Fruit fly (Drosophila melanogaster) whole organism, prepupa: ENCODE measurements around the gene Fbp2.

Experiments
- Blimp-1 ChIP-seq: fragments of 200-800 bp; sonication (Bioruptor generic); optimal IDR thresholded peaks from 3 replicates; lab custom pipeline; 2017; ENCODE audit warnings: missing biosample characterization, missing genetic modification characterization, mild to moderate bottlenecking, moderate library complexity, missing genetic modification reagents
- CG11762 ChIP-seq: fragments of 200-800 bp; sonication (Bioruptor generic); optimal IDR thresholded peaks from 3 replicates; lab custom pipeline; 2016; ENCODE audit warnings: missing biosample characterization, missing genetic modification characterization; ENCODE audit not compliant: insufficient read depth
- CG11902 ChIP-seq: fragments of 200-800 bp; sonication (Bioruptor generic); optimal IDR thresholded peaks from 3 replicates; lab custom pipeline; 2016; ENCODE audit warnings: missing biosample characterization, missing genetic modification characterization
- CG15336 ChIP-seq: fragments of 200-800 bp; sonication (Bioruptor generic); IDR thresholded peaks from 2 replicates; pipeline ENCODE4 v1.3.6; 2022; ENCODE audit warnings: missing biosample characterization, missing genetic modification characterization
- CG1621 ChIP-seq: fragments of 200-800 bp; sonication (Bioruptor generic); optimal IDR thresholded peaks from 3 replicates; lab custom pipeline; 2018; ENCODE audit warnings: missing biosample characterization, mild to moderate bottlenecking, missing genetic modification characterization
- CG16779 ChIP-seq: fragments of 200-800 bp; sonication (Bioruptor generic); optimal IDR thresholded peaks from 3 replicates; lab custom pipeline; 2017; ENCODE audit warnings: missing biosample characterization, mild to moderate bottlenecking, missing genetic modification characterization
- CG3032 ChIP-seq: fragments of 200-800 bp; optimal IDR thresholded peaks from 2 replicates; lab custom pipeline; 2019; ENCODE audit warnings: missing biosample characterization, mild to moderate bottlenecking, missing genetic modification characterization, moderate library complexity
- CG31627 ChIP-seq: fragments of 200-800 bp; sonication (Bioruptor generic); optimal IDR thresholded peaks from 3 replicates; lab custom pipeline; 2016; ENCODE audit warnings: missing biosample characterization, missing genetic modification characterization
- CG34406 ChIP-seq: fragments of 200-800 bp; sonication (Bioruptor generic); optimal IDR thresholded peaks from 3 replicates; lab custom pipeline; 2016; ENCODE audit warnings: missing biosample characterization, missing genetic modification characterization
- CG6163 ChIP-seq: fragments of 200-800 bp; sonication (Bioruptor generic); IDR thresholded peaks from 3 replicates; pipeline ENCODE4 v1.3.6; 2022; ENCODE audit warnings: missing biosample characterization, missing genetic modification characterization
- CG6276 ChIP-seq: fragments of 200-800 bp; sonication (Bioruptor generic); optimal IDR thresholded peaks from 2 replicates; lab custom pipeline; 2017; ENCODE audit warnings: missing biosample characterization, mild to moderate bottlenecking, missing genetic modification characterization
- CG6792 ChIP-seq: fragments of 200-800 bp; sonication (Bioruptor generic); optimal IDR thresholded peaks from 3 replicates; lab custom pipeline; 2016; ENCODE audit warnings: missing biosample characterization, missing genetic modification characterization
- CG6808 ChIP-seq: fragments of 200-800 bp; sonication (Bioruptor generic); optimal IDR thresholded peaks from 3 replicates; lab custom pipeline; 2017; ENCODE audit warnings: missing biosample characterization, missing genetic modification characterization, mild to moderate bottlenecking, moderate library complexity, missing genetic modification reagents
- CG6854 ChIP-seq: fragments of 200-800 bp; sonication (Bioruptor generic); optimal IDR thresholded peaks from 2 replicates; lab custom pipeline; 2017; ENCODE audit warnings: missing biosample characterization, mild to moderate bottlenecking, missing genetic modification characterization
- CG7368 ChIP-seq: fragments of 200-800 bp; sonication (Bioruptor generic); optimal IDR thresholded peaks from 3 replicates; lab custom pipeline; 2016; ENCODE audit warnings: missing biosample characterization, missing genetic modification characterization
- CG8119 ChIP-seq: fragments of 200-800 bp; sonication (Bioruptor generic); IDR thresholded peaks from 3 replicates; pipeline ENCODE4 v1.3.6; 2022; ENCODE audit warnings: missing biosample characterization, missing genetic modification characterization
- CG8319 ChIP-seq: fragments of 200-800 bp; sonication (Bioruptor generic); optimal IDR thresholded peaks from 3 replicates; lab custom pipeline; 2016; ENCODE audit warnings: missing biosample characterization, missing genetic modification characterization
- CG8632 ChIP-seq: fragments of 200-800 bp; sonication (Bioruptor generic); optimal IDR thresholded peaks from 3 replicates; lab custom pipeline; 2016; ENCODE audit warnings: missing biosample characterization, missing genetic modification characterization
- CG9139 ChIP-seq: fragments of 200-800 bp; sonication (Bioruptor generic); optimal IDR thresholded peaks from 3 replicates; lab custom pipeline; 2017; ENCODE audit warnings: missing biosample characterization, mild to moderate bottlenecking, missing genetic modification characterization
- Eip75B ChIP-seq: fragments of 200-800 bp; sonication (Bioruptor generic); optimal IDR thresholded peaks from 3 replicates; lab custom pipeline; 2016; ENCODE audit warnings: missing biosample characterization, missing genetic modification characterization
- Eip78C ChIP-seq: fragments of 200-800 bp; sonication (Bioruptor generic); peaks from one replicate; lab custom pipeline; 2016; ENCODE audit warnings: missing biosample characterization, missing genetic modification characterization
- Ets21C ChIP-seq: fragments of 200-800 bp; sonication (Bioruptor generic); optimal IDR thresholded peaks from 3 replicates; lab custom pipeline; 2016; ENCODE audit warnings: missing biosample characterization, missing genetic modification characterization
- Ets96B ChIP-seq: fragments of 200-800 bp; optimal IDR thresholded peaks from 2 replicates; lab custom pipeline; 2019; ENCODE audit warnings: missing biosample characterization, mild to moderate bottlenecking, missing genetic modification characterization, moderate library complexity
- Gug ChIP-seq: fragments of 200-800 bp; sonication (Bioruptor generic); IDR thresholded peaks from 2 replicates; pipeline ENCODE4 v1.3.6; 2022; ENCODE audit warnings: missing biosample characterization, missing genetic modification characterization
- Hr38 ChIP-seq: sonication (Bioruptor generic); optimal IDR thresholded peaks from 2 replicates; lab custom pipeline; 2016; ENCODE audit warnings: missing biosample characterization, missing genetic modification characterization
- Hr4 ChIP-seq: fragments of 200-800 bp; sonication (Bioruptor generic); optimal IDR thresholded peaks from 3 replicates; lab custom pipeline; 2016; ENCODE audit warnings: missing biosample characterization, missing genetic modification characterization
- Lpt ChIP-seq: fragments of 200-800 bp; sonication (Bioruptor generic); optimal IDR thresholded peaks from 3 replicates; lab custom pipeline; 2016; ENCODE audit warnings: missing biosample characterization, missing genetic modification characterization
- Met ChIP-seq: fragments of 200-800 bp; sonication (Bioruptor generic); optimal IDR thresholded peaks from 3 replicates; lab custom pipeline; 2016; ENCODE audit warnings: missing biosample characterization, missing genetic modification characterization
- Smox ChIP-seq: fragments of 200-800 bp; sonication (Bioruptor generic); optimal IDR thresholded peaks from 3 replicates; lab custom pipeline; 2016; ENCODE audit warnings: missing biosample characterization, missing genetic modification characterization
- Sox15 ChIP-seq: fragments of 200-800 bp; sonication (Bioruptor generic); optimal IDR thresholded peaks from 3 replicates; lab custom pipeline; 2016; ENCODE audit warnings: missing biosample characterization, missing genetic modification characterization
- achi ChIP-seq: fragments of 200-800 bp; sonication (Bioruptor generic); optimal IDR thresholded peaks from 3 replicates; lab custom pipeline; 2016; ENCODE audit warnings: missing biosample characterization, missing genetic modification characterization
- cyc ChIP-seq: fragments of 200-800 bp; sonication (Bioruptor generic); optimal IDR thresholded peaks from 3 replicates; lab custom pipeline; 2016; ENCODE audit warnings: missing biosample characterization, missing genetic modification characterization
- dsx ChIP-seq: fragments of 200-800 bp; optimal IDR thresholded peaks from 3 replicates; lab custom pipeline; 2019; ENCODE audit warnings: missing biosample characterization, mild to moderate bottlenecking, missing genetic modification characterization, moderate library complexity; ENCODE audit not compliant: poor library complexity, severe bottlenecking
- eg ChIP-seq: fragments of 200-800 bp; sonication (Bioruptor generic); IDR thresholded peaks from 3 replicates; pipeline ENCODE4 v1.3.6; 2022; ENCODE audit warnings: missing biosample characterization, missing genetic modification characterization
- esn ChIP-seq: fragments of 200-800 bp; sonication (Bioruptor generic); optimal IDR thresholded peaks from 2 replicates; lab custom pipeline; 2016; ENCODE audit warnings: missing biosample characterization, mild to moderate bottlenecking, missing genetic modification characterization, moderate library complexity
- fd59A ChIP-seq: fragments of 200-800 bp; sonication (Bioruptor generic); optimal IDR thresholded peaks from 2 replicates; lab custom pipeline; 2017; ENCODE audit warnings: missing biosample characterization, mild to moderate bottlenecking, missing genetic modification characterization, missing genetic modification reagents
- fd85E ChIP-seq: fragments of 200-800 bp; sonication (Bioruptor generic); optimal IDR thresholded peaks from 3 replicates; lab custom pipeline; 2016; ENCODE audit warnings: missing biosample characterization, missing genetic modification characterization
- fkh ChIP-seq: fragments of 200-800 bp; sonication (Bioruptor generic); optimal IDR thresholded peaks from 3 replicates; lab custom pipeline; 2017; ENCODE audit warnings: missing biosample characterization, mild to moderate bottlenecking, missing genetic modification characterization, moderate library complexity
- lz ChIP-seq: fragments of 200-800 bp; sonication (Bioruptor generic); optimal IDR thresholded peaks from 3 replicates; lab custom pipeline; 2016; ENCODE audit warnings: missing biosample characterization, missing genetic modification characterization
- net ChIP-seq: fragments of 200-800 bp; sonication (Bioruptor generic); optimal IDR thresholded peaks from 3 replicates; lab custom pipeline; 2016; ENCODE audit warnings: missing biosample characterization, missing genetic modification characterization
- pdm3 ChIP-seq: fragments of 200-800 bp; sonication (Bioruptor generic); optimal IDR thresholded peaks from 3 replicates; lab custom pipeline; 2016; ENCODE audit warnings: missing biosample characterization, missing genetic modification characterization
- salr ChIP-seq, 2 experiments: fragments of 200-800 bp; sonication (Bioruptor generic); optimal IDR thresholded peaks; 3 replicates each; lab custom pipeline; 2016 to 2018; ENCODE audit warnings: missing biosample characterization in 2 of 2, missing genetic modification characterization in 2 of 2, mild to moderate bottlenecking in 1 of 2
- spab ChIP-seq: fragments of 200-800 bp; sonication (Bioruptor generic); optimal IDR thresholded peaks from 2 replicates; lab custom pipeline; 2017; ENCODE audit warnings: missing biosample characterization, mild to moderate bottlenecking, missing genetic modification characterization, missing genetic modification reagents
- ss ChIP-seq, 2 experiments: fragments of 200-800 bp; sonication (Bioruptor generic); optimal IDR thresholded peaks; 2 replicates in 1 of 2; 3 replicates in 1 of 2; lab custom pipeline; 2017 to 2018; ENCODE audit warnings: mild to moderate bottlenecking in 2 of 2, missing biosample characterization in 2 of 2, missing genetic modification characterization in 2 of 2, moderate library complexity in 1 of 2
- topi ChIP-seq: fragments of 200-800 bp; sonication (Bioruptor generic); optimal IDR thresholded peaks from 3 replicates; lab custom pipeline; 2016; ENCODE audit warnings: missing biosample characterization, missing genetic modification characterization
- vri ChIP-seq: fragments of 200-800 bp; sonication (Bioruptor generic); optimal IDR thresholded peaks from 3 replicates; lab custom pipeline; 2016; ENCODE audit warnings: missing biosample characterization, mild to moderate bottlenecking, missing genetic modification characterization

Fbp2 gene

DNA sequence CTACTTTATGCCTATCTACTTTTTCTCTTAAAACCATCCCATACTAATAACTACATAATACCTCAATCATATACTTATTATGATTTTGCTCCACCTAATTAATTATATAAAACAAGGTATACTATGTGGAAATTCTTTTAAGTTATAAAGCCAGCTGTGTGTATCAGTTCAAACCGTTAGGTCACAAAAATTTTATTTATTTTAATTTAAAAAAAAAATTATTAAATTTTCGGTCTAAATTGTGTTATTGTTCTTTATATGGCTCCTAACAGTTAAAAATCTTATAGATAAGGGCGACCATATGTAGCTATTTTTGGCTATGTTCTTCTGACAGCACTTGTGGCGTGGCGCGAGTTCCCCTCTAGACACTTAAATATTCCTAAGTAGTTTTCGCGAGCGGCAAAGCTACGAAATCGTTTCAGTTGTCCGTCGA is 39.3 kb upstream of the Fbp2 start, which contains the start of gene Aldh (continued):
- TF ChIP-seq Hr4: no peak
- TF ChIP-seq CG9139 (GFP tag; lab: Kevin White, UChicago): peak; percentile 60
- TF ChIP-seq achi (GFP tag; lab: Kevin White, UChicago): peak; percentile 49
- TF ChIP-seq Lpt (GFP tag; lab: Kevin White, UChicago): no peak
- TF ChIP-seq CG3032 (tag; lab: Kevin White, UChicago): peak; percentile 73
- no peak for TF ChIP-seq fd85E (GFP tag; lab: Kevin White, UChicago)
- peak; percentile 62 for TF ChIP-seq dsx (GFP tag; lab: Kevin White, UChicago)
- peak; percentile 60 for TF ChIP-seq CG8632 (GFP tag; lab: Kevin White, UChicago)
- TF ChIP-seq CG1621: peak; percentile 22
- peak; percentile 60 for TF ChIP-seq CG6276 (GFP tag; lab: Kevin White, UChicago)
- no peak for TF ChIP-seq CG6792
- TF ChIP-seq Eip75B (GFP tag; lab: Kevin White, UChicago): no peak
- no peak for TF ChIP-seq CG6854 (GFP tag; lab: Kevin White, UChicago)
- no peak for TF ChIP-seq lz (GFP tag; lab: Kevin White, UChicago)
- TF ChIP-seq CG8319 (GFP tag; lab: Kevin White, UChicago): no peak
- peak; percentile 53 for TF ChIP-seq CG6808 (GFP tag; lab: Kevin White, UChicago)
- no peak for TF ChIP-seq Smox (GFP tag; lab: Kevin White, UChicago)
- TF ChIP-seq cyc (GFP tag; lab: Kevin White, UChicago): no peak
- TF ChIP-seq CG8119: peak; percentile 57; the same call in 1 of the 3 replicates
- no peak for TF ChIP-seq topi (GFP tag; lab: Kevin White, UChicago)
- no peak for TF ChIP-seq CG31627 (GFP tag; lab: Kevin White, UChicago)
- no peak for TF ChIP-seq CG16779
- TF ChIP-seq fd59A (GFP tag; lab: Kevin White, UChicago): peak; percentile 41

DNA sequence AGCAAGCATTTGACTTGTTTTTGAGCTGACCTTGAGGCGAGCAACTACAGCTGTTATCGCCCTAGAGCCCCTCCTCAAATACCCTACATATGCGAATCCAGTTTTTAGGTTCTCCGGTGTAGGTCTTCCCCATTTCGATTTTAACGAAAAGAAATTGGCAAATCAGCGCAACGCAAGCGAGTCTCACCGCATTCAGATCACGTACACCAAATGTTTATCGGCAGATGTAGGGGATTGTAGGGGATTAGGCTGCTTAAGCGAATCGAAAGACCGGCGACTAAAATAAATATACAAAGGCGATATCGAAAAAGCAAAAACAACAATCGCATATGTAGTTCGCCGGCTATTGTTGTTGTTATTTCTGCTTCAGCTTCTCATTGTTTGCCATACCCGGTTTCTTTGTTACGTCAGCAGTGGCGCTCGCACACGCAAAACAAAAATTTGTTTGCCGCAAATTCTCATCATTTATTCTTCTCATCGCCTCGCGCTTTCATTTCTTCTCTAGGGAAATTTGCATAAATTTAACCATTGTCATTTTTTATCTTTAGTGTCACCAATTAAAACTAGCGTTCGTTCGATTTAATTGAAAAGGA is 38.5 kb upstream of the Fbp2 start:
- TF ChIP-seq CG7368: peak; percentile 96
- TF ChIP-seq topi (GFP tag; lab: Kevin White, UChicago): peak; percentile 94
- peak; percentile 88 for TF ChIP-seq Gug (GFP tag; lab: Robert Waterston, UW)
- TF ChIP-seq Blimp-1 (GFP tag; lab: Kevin White, UChicago): peak; percentile 75
- peak; percentile 86 for TF ChIP-seq CG6808 (GFP tag; lab: Kevin White, UChicago)
- TF ChIP-seq CG31627 (GFP tag; lab: Kevin White, UChicago): peak; percentile 94
- peak; percentile 87 for TF ChIP-seq CG8632 (GFP tag; lab: Kevin White, UChicago)
- TF ChIP-seq Hr4: peak; percentile 87
- TF ChIP-seq cyc (GFP tag; lab: Kevin White, UChicago): peak; percentile 95
- peak; percentile 94 for TF ChIP-seq CG6163 (GFP tag; lab: Robert Waterston, UW)
- TF ChIP-seq salr (GFP tag; optimal IDR thresholded peaks at IDR 0.05; lab: Kevin White, UChicago): peak; percentile 83 to 93
- peak; percentile 88 for TF ChIP-seq Lpt (GFP tag; lab: Kevin White, UChicago)
- peak; percentile 90 for TF ChIP-seq Smox (GFP tag; lab: Kevin White, UChicago)
- peak; percentile 93 for TF ChIP-seq net
- peak; percentile 98 for TF ChIP-seq Met (GFP tag; lab: Kevin White, UChicago)
- peak; percentile 91 for TF ChIP-seq spab (GFP tag; lab: Kevin White, UChicago)
- TF ChIP-seq vri (GFP tag; lab: Kevin White, UChicago): peak; percentile 98
- TF ChIP-seq Ets21C (GFP tag; lab: Kevin White, UChicago): peak; percentile 88
- TF ChIP-seq pdm3 (GFP tag; lab: Kevin White, UChicago): peak; percentile 95
- TF ChIP-seq Sox15 (GFP tag; lab: Kevin White, UChicago): peak; percentile 92
- TF ChIP-seq CG6792: peak; percentile 92
- TF ChIP-seq CG15336 (GFP tag; lab: Robert Waterston, UW): peak; percentile 78
- peak; percentile 80 for TF ChIP-seq CG11762
- peak; percentile 89 for TF ChIP-seq fkh (GFP tag; lab: Kevin White, UChicago)
- peak; percentile 94 for TF ChIP-seq CG11902 (GFP tag; lab: Kevin White, UChicago)
- peak; percentile 89 for TF ChIP-seq fd59A (GFP tag; lab: Kevin White, UChicago)
- peak; percentile 86 for TF ChIP-seq fd85E (GFP tag; lab: Kevin White, UChicago)
- peak; percentile 70 for TF ChIP-seq CG8119
- TF ChIP-seq Hr38 (GFP tag; lab: Kevin White, UChicago): no peak
- peak; percentile 67 for TF ChIP-seq CG6276 (GFP tag; lab: Kevin White, UChicago)
- peak; percentile 97 for TF ChIP-seq Eip75B (GFP tag; lab: Kevin White, UChicago)
- TF ChIP-seq esn: peak; percentile 94
- TF ChIP-seq eg (GFP tag; lab: Robert Waterston, UW): peak; percentile 89
- TF ChIP-seq Eip78C (GFP tag; lab: Kevin White, UChicago): peak; percentile 97
- peak; percentile 86 to 92 for TF ChIP-seq ss (GFP tag; optimal IDR thresholded peaks at IDR 0.05; lab: Kevin White, UChicago)
- peak; percentile 88 for TF ChIP-seq CG34406 (GFP tag; lab: Kevin White, UChicago)
- peak; percentile 95 for TF ChIP-seq CG1621
- TF ChIP-seq CG16779: peak; percentile 91
- peak; percentile 96 for TF ChIP-seq Ets96B (tag; lab: Kevin White, UChicago)
